Fruit fly (Drosophila melanogaster) whole organism, wandering third instar larva: Measurements from ENCODE around the gene Mtp.

Experiments used
- Abd-B ChIP-seq: fragments of >200 bp; optimal IDR thresholded peaks from 2 replicates; lab custom pipeline; 2017; ENCODE audit warnings: missing biosample characterization, missing genetic modification characterization
- CG9705 ChIP-seq: fragments of 200-800 bp; sonication (Bioruptor generic); optimal IDR thresholded peaks from 2 replicates; lab custom pipeline; 2018; ENCODE audit warnings: missing biosample characterization, mild to moderate bottlenecking, missing genetic modification characterization
- CrebA ChIP-seq: fragments of 200-800 bp; sonication (Bioruptor generic); optimal IDR thresholded peaks from 2 replicates; lab custom pipeline; 2016; ENCODE audit warnings: missing biosample characterization, mild to moderate bottlenecking, missing genetic modification characterization, borderline replicate concordance
- Dfd ChIP-seq: fragments of >200 bp; optimal IDR thresholded peaks from 2 replicates; lab custom pipeline; 2017; ENCODE audit warnings: missing biosample characterization, missing genetic modification characterization
- Dif ChIP-seq: fragments of 200-275, 200-300 bp; sonication (Bioruptor generic); optimal IDR thresholded peaks from 2 replicates; lab custom pipeline; 2018; ENCODE audit warnings: missing biosample characterization, missing genetic modification characterization; ENCODE audit not compliant: partially characterized antibody
- GATAd ChIP-seq: sonication (Bioruptor generic); optimal IDR thresholded peaks from 2 replicates; lab custom pipeline; 2016; ENCODE audit warnings: missing biosample characterization, missing genetic modification characterization
- HLH106 ChIP-seq: fragments of 200-800 bp; optimal IDR thresholded peaks from 3 replicates; lab custom pipeline; 2019; ENCODE audit warnings: missing biosample characterization, mild to moderate bottlenecking, missing genetic modification characterization, moderate library complexity
- Hnf4 ChIP-seq: fragments of 200-800 bp; sonication (Bioruptor generic); optimal IDR thresholded peaks from 2 replicates; lab custom pipeline; 2016; ENCODE audit warnings: missing biosample characterization, mild to moderate bottlenecking, missing genetic modification characterization
- Hr83 ChIP-seq: fragments of 200-300 bp; sonication (Bioruptor generic); optimal IDR thresholded peaks from 2 replicates; lab custom pipeline; 2016; ENCODE audit warnings: missing biosample characterization, mild to moderate bottlenecking, missing genetic modification characterization, moderate library complexity; ENCODE audit not compliant: poor library complexity, severe bottlenecking
- Jra ChIP-seq: sonication (Bioruptor generic); optimal IDR thresholded peaks from 2 replicates; lab custom pipeline; 2016; ENCODE audit warnings: missing biosample characterization, missing genetic modification characterization
- Mio ChIP-seq: sonication (Bioruptor generic); optimal IDR thresholded peaks from 2 replicates; lab custom pipeline; 2016; ENCODE audit warnings: missing biosample characterization, missing genetic modification characterization
- Myc ChIP-seq: fragments of >200 bp; optimal IDR thresholded peaks from 2 replicates; lab custom pipeline; 2017
- N ChIP-seq: fragments of >200 bp; optimal IDR thresholded peaks from 2 replicates; lab custom pipeline; 2018; ENCODE audit warnings: missing biosample characterization, missing external identifiers, missing genetic modification characterization
- OdsH ChIP-seq: fragments of 200-800 bp; sonication (Bioruptor generic); optimal IDR thresholded peaks from 2 replicates; lab custom pipeline; 2016; ENCODE audit warnings: missing biosample characterization, mild to moderate bottlenecking, missing genetic modification characterization
- Rel ChIP-seq, 2 experiments: fragments of 200-800 bp; sonication (Bioruptor generic) in 1 of 2; optimal IDR thresholded peaks; 2 replicates in 1 of 2; 3 replicates in 1 of 2; lab custom pipeline; 2016 to 2019; ENCODE audit warnings: mild to moderate bottlenecking in 2 of 2, missing biosample characterization in 2 of 2, missing genetic modification characterization in 2 of 2, moderate library complexity in 1 of 2
- Sp1 ChIP-seq: fragments of 200-800 bp; sonication (Bioruptor generic); optimal IDR thresholded peaks from 3 replicates; lab custom pipeline; 2019; ENCODE audit warnings: missing biosample characterization, mild to moderate bottlenecking, missing genetic modification characterization, moderate library complexity
- Vsx2 ChIP-seq: fragments of 200-300, 225-300 bp; sonication (Bioruptor generic); optimal IDR thresholded peaks from 2 replicates; lab custom pipeline; 2018; ENCODE audit warnings: missing biosample characterization, missing genetic modification characterization; ENCODE audit not compliant: partially characterized antibody
- br ChIP-seq: fragments of 200-800 bp; sonication (Bioruptor generic); optimal IDR thresholded peaks from 2 replicates; lab custom pipeline; 2016; ENCODE audit warnings: missing biosample characterization, missing genetic modification characterization
- brk ChIP-seq: fragments of 200-800 bp; sonication (Bioruptor generic); optimal IDR thresholded peaks from 2 replicates; lab custom pipeline; 2016; ENCODE audit warnings: missing biosample characterization, mild to moderate bottlenecking, missing genetic modification characterization
- dl ChIP-seq, 2 experiments: fragments of 175-275, 200-275 bp in 1 of 2; fragments of 200-275 bp in 1 of 2; sonication (Bioruptor generic); optimal IDR thresholded peaks; lab custom pipeline; 2018; ENCODE audit warnings: mild to moderate bottlenecking in 2 of 2, missing biosample characterization in 2 of 2, missing genetic modification characterization in 2 of 2, moderate library complexity in 2 of 2; ENCODE audit not compliant: partially characterized antibody in 2 of 2, insufficient read depth in 1 of 2
- dmrt93B ChIP-seq: fragments of 200-800 bp; sonication (Bioruptor generic); optimal IDR thresholded peaks from 2 replicates; lab custom pipeline; 2018; ENCODE audit warnings: missing biosample characterization, mild to moderate bottlenecking, missing genetic modification characterization
- dsf ChIP-seq: sonication (Bioruptor generic); optimal IDR thresholded peaks from 2 replicates; lab custom pipeline; 2016; ENCODE audit warnings: missing biosample characterization, missing genetic modification characterization, borderline replicate concordance
- ey ChIP-seq: fragments of 200-800 bp; sonication (Bioruptor generic); optimal IDR thresholded peaks from 2 replicates; lab custom pipeline; 2016; ENCODE audit warnings: missing biosample characterization, missing genetic modification characterization
- foxo ChIP-seq, 2 experiments: fragments of 200-800 bp; sonication (Bioruptor generic); optimal IDR thresholded peaks; 2 replicates in 1 of 2; 3 replicates in 1 of 2; lab custom pipeline; 2016 to 2017; ENCODE audit warnings: missing biosample characterization in 2 of 2, missing genetic modification characterization in 2 of 2
- fru ChIP-seq: fragments of 200-800 bp; sonication (Bioruptor generic); optimal IDR thresholded peaks from 3 replicates; lab custom pipeline; 2016; ENCODE audit warnings: missing biosample characterization, mild to moderate bottlenecking, missing genetic modification characterization
- h ChIP-seq: fragments of 200-800 bp; sonication (Bioruptor generic); optimal IDR thresholded peaks from 3 replicates; lab custom pipeline; 2016; ENCODE audit warnings: missing biosample characterization, mild to moderate bottlenecking, missing genetic modification characterization
- lola ChIP-seq: fragments of >200 bp; optimal IDR thresholded peaks from 2 replicates; lab custom pipeline; 2017; ENCODE audit warnings: missing biosample characterization, missing genetic modification characterization
- pan ChIP-seq: fragments of >200 bp; optimal IDR thresholded peaks from 2 replicates; lab custom pipeline; 2017
- psq ChIP-seq: fragments of 200-800 bp; sonication (Bioruptor generic); optimal IDR thresholded peaks from 3 replicates; lab custom pipeline; 2017; ENCODE audit warnings: missing biosample characterization, mild to moderate bottlenecking, missing genetic modification characterization, moderate library complexity
- rgr ChIP-seq: fragments of 200-800 bp; sonication (Bioruptor generic); optimal IDR thresholded peaks from 3 replicates; lab custom pipeline; 2016; ENCODE audit warnings: missing biosample characterization, mild to moderate bottlenecking, missing genetic modification characterization
- sage ChIP-seq: fragments of 200-800 bp; sonication (Bioruptor generic); optimal IDR thresholded peaks from 2 replicates; lab custom pipeline; 2016; ENCODE audit warnings: missing biosample characterization, mild to moderate bottlenecking, missing genetic modification characterization
- tai ChIP-seq: sonication (Bioruptor generic); optimal IDR thresholded peaks from 2 replicates; lab custom pipeline; 2016; ENCODE audit warnings: missing biosample characterization, missing genetic modification characterization
- woc ChIP-seq: sonication (Bioruptor generic); optimal IDR thresholded peaks from 2 replicates; lab custom pipeline; 2016; ENCODE audit warnings: missing biosample characterization, mild to moderate bottlenecking, missing genetic modification characterization

Mtp gene

dm6 chr2L:20957266-20957665, 34.6 kb upstream of the Mtp start:
- no peak for TF ChIP-seq Hnf4
- TF ChIP-seq Rel (GFP tag; optimal IDR thresholded peaks at IDR 0.05; lab: Kevin White, UChicago): no peak
- peak; percentile 78 for TF ChIP-seq Rel (tag; optimal IDR thresholded peaks at IDR 0.05; lab: Kevin White, UChicago)
- TF ChIP-seq Dfd (GFP tag; lab: Kevin White, UChicago): peak; percentile 19
- TF ChIP-seq, all 38 proteins: peak for 2

- TF ChIP-seq rgr (GFP tag; lab: Kevin White, UChicago) (peak; percentile 5), Sp1 (peak; percentile 67), HLH106 (tag; lab: Kevin White, UChicago) (peak; percentile 72), dmrt93B (no peak), Rel (GFP tag; optimal IDR thresholded peaks at IDR 0.05; lab: Kevin White, UChicago) (no peak), Rel (tag; optimal IDR thresholded peaks at IDR 0.05; lab: Kevin White, UChicago) (no peak), foxo (GFP tag; optimal IDR thresholded peaks at IDR 0.05; lab: Kevin White, UChicago) (peak in 1 of 2 experiments; percentile 57), dl (GFP tag; optimal IDR thresholded peaks at IDR 0.05; lab: Kevin White, UChicago; ENCODE audit: insufficient read depth in 1 of 2, partially characterized antibody in 2 of 2) (no peak), OdsH (GFP tag; lab: Kevin White, UChicago) (peak; percentile 18), lola (GFP tag; lab: Kevin White, UChicago) (no peak), Abd-B (GFP tag; lab: Kevin White, UChicago) (no peak), psq (peak; percentile 41), brk (no peak), Myc (lab: Kevin White, UChicago) (no peak), Vsx2 (GFP tag; lab: Kevin White, UChicago) (no peak), h (GFP tag; lab: Kevin White, UChicago) (peak; percentile 49), fru (GFP tag; lab: Kevin White, UChicago) (peak; percentile 53), Jra (GFP tag; lab: Kevin White, UChicago) (no peak)
These were observed 34.2 kb upstream of the Mtp start for dm6 chr2L:20956836-20957235.

- TF ChIP-seq pan (lab: Kevin White, UChicago) (no peak), Sp1 (no peak), h (GFP tag; lab: Kevin White, UChicago) (no peak), N (GFP tag; lab: Kevin White, UChicago) (no peak), Vsx2 (GFP tag; lab: Kevin White, UChicago) (no peak), dsf (GFP tag; lab: Kevin White, UChicago) (no peak)
- TF ChIP-seq, all 38 proteins: peak for 0
These were observed 28.6 kb upstream of the Mtp start for dm6 chr2L:20951320-20951719.

- TF ChIP-seq brk: no peak
- TF ChIP-seq fru (GFP tag; lab: Kevin White, UChicago): no peak
- TF ChIP-seq woc (GFP tag; lab: Kevin White, UChicago): no peak
- peak in 1 of 2 experiments; percentile 4 for TF ChIP-seq foxo (GFP tag; optimal IDR thresholded peaks at IDR 0.05; lab: Kevin White, UChicago)
These were observed 27.9 kb upstream of the Mtp start for dm6 chr2L:20950421-20951108.

- TF ChIP-seq tai (GFP tag; lab: Kevin White, UChicago) (no peak), br (GFP tag; lab: Kevin White, UChicago) (no peak), HLH106 (tag; lab: Kevin White, UChicago) (no peak)
These were observed 25.9 kb upstream of the Mtp start for dm6 chr2L:20948625-20949024.

- TF ChIP-seq Dfd (GFP tag; lab: Kevin White, UChicago) (no peak), Dif (GFP tag; lab: Kevin White, UChicago) (no peak), GATAd (no peak), CG9705 (GFP tag; lab: Kevin White, UChicago) (no peak), OdsH (GFP tag; lab: Kevin White, UChicago) (no peak), HLH106 (tag; lab: Kevin White, UChicago) (peak; percentile 13), psq (peak; percentile 14), Hr83 (GFP tag; lab: Kevin White, UChicago) (no peak), dl (GFP tag; optimal IDR thresholded peaks at IDR 0.05; lab: Kevin White, UChicago; ENCODE audit: insufficient read depth in 1 of 2, partially characterized antibody in 2 of 2) (no peak), Sp1 (no peak), tai (GFP tag; lab: Kevin White, UChicago) (no peak), sage (no peak), brk (no peak), N (GFP tag; lab: Kevin White, UChicago) (no peak), Rel (GFP tag; optimal IDR thresholded peaks at IDR 0.05; lab: Kevin White, UChicago) (no peak), Rel (tag; optimal IDR thresholded peaks at IDR 0.05; lab: Kevin White, UChicago) (no peak), pan (lab: Kevin White, UChicago) (no peak), ey (peak; percentile 29), CrebA (GFP tag; lab: Kevin White, UChicago) (no peak), h (GFP tag; lab: Kevin White, UChicago) (peak; percentile 47), Jra (GFP tag; lab: Kevin White, UChicago) (no peak), dsf (GFP tag; lab: Kevin White, UChicago) (no peak), foxo (GFP tag; optimal IDR thresholded peaks at IDR 0.05; lab: Kevin White, UChicago) (peak in 1 of 2 experiments; percentile 10), Mio (GFP tag; lab: Kevin White, UChicago) (no peak), Vsx2 (GFP tag; lab: Kevin White, UChicago) (no peak), fru (GFP tag; lab: Kevin White, UChicago) (peak; percentile 55)
These were observed 22.3 kb upstream of the Mtp start for dm6 chr2L:20944886-20945558.
